Fruit fly (Drosophila melanogaster) whole organism, embryonic: Measurements from ENCODE around the gene CG12123.
A peak's percentile ranks its signal among the peaks of the same experiment; 100 is the strongest.

Source experiments
- Atf-2 ChIP-seq: fragments of 200-800 bp; sonication (Bioruptor generic); optimal IDR thresholded peaks from 2 replicates; lab custom pipeline; 2016; ENCODE audit warnings: missing biosample characterization, missing genetic modification characterization
- B-H1 ChIP-seq: fragments of 200-800 bp; sonication (Bioruptor generic); IDR thresholded peaks from 3 replicates; pipeline ENCODE4 v1.3.6; 2022; ENCODE audit warnings: missing biosample characterization, missing genetic modification characterization
- B-H2 ChIP-seq: fragments of 200-800 bp; sonication (Bioruptor generic); optimal IDR thresholded peaks from 2 replicates; lab custom pipeline; 2018; ENCODE audit warnings: missing biosample characterization, mild to moderate bottlenecking, missing genetic modification characterization
- Blimp-1 ChIP-seq: fragments of 200-800 bp; sonication (Bioruptor generic); optimal IDR thresholded peaks from 3 replicates; lab custom pipeline; 2018; ENCODE audit warnings: missing biosample characterization, missing genetic modification characterization, mild to moderate bottlenecking, moderate library complexity, missing genetic modification reagents
- BtbVII ChIP-seq: fragments of 200-800 bp; sonication (Bioruptor generic); optimal IDR thresholded peaks from 3 replicates; lab custom pipeline; 2017; ENCODE audit warnings: missing biosample characterization, mild to moderate bottlenecking, missing genetic modification characterization
- CG10543 ChIP-seq: fragments of 200-800 bp; sonication (Bioruptor generic); optimal IDR thresholded peaks from 3 replicates; lab custom pipeline; 2017; ENCODE audit warnings: missing biosample characterization, mild to moderate bottlenecking, missing genetic modification characterization, moderate library complexity
- CG11085 ChIP-seq: fragments of 200-800 bp; sonication (Bioruptor generic); IDR thresholded peaks from 2 replicates; pipeline ENCODE4 v1.3.6; 2022; ENCODE audit warnings: missing biosample characterization, missing genetic modification characterization
- CG11398 ChIP-seq: fragments of 200-800 bp; sonication (Bioruptor generic); optimal IDR thresholded peaks from 2 replicates; lab custom pipeline; 2016; ENCODE audit warnings: missing biosample characterization, missing genetic modification characterization
- CG12391 ChIP-seq: fragments of 200-800 bp; sonication (Bioruptor generic); optimal IDR thresholded peaks from 3 replicates; lab custom pipeline; 2018; ENCODE audit warnings: missing biosample characterization, mild to moderate bottlenecking, missing genetic modification characterization, moderate library complexity
- CG14050 ChIP-seq: fragments of 200-800 bp; sonication (Bioruptor generic); IDR thresholded peaks from 3 replicates; pipeline ENCODE4 v1.3.6; 2022; ENCODE audit warnings: missing biosample characterization, missing genetic modification characterization
- CG1603 ChIP-seq: fragments of 200-800 bp; sonication (Bioruptor generic); optimal IDR thresholded peaks from 2 replicates; lab custom pipeline; 2019; ENCODE audit warnings: missing biosample characterization, mild to moderate bottlenecking, missing genetic modification characterization, moderate library complexity
- CG18764 ChIP-seq: fragments of 200-800 bp; sonication (Bioruptor generic); optimal IDR thresholded peaks from 3 replicates; lab custom pipeline; 2016; ENCODE audit warnings: missing biosample characterization, missing genetic modification characterization
- CG2120 ChIP-seq: fragments of 200-800 bp; sonication (Bioruptor generic); optimal IDR thresholded peaks from 3 replicates; lab custom pipeline; 2016; ENCODE audit warnings: missing biosample characterization, missing genetic modification characterization
- CG31224 ChIP-seq: fragments of 200-800 bp; sonication (Bioruptor generic); IDR thresholded peaks from 2 replicates; pipeline ENCODE4 v1.3.6; 2022; ENCODE audit warnings: missing biosample characterization, missing genetic modification characterization
- CG34224 ChIP-seq: fragments of 200-800 bp; sonication (Bioruptor generic); IDR thresholded peaks from 3 replicates; pipeline ENCODE4 v1.3.6; 2022; ENCODE audit warnings: missing biosample characterization, missing genetic modification characterization; ENCODE audit not compliant: partially characterized antibody
- CG3726 ChIP-seq: fragments of 200-800 bp; sonication (Bioruptor generic); IDR thresholded peaks from 3 replicates; pipeline ENCODE4, ENCODE4 v1.3.6; 2022; ENCODE audit warnings: missing biosample characterization, missing genetic modification characterization
- CG4404 ChIP-seq: fragments of 200-800 bp; sonication (Bioruptor generic); IDR thresholded peaks from 2 replicates; pipeline ENCODE4 v1.3.6; 2022; ENCODE audit warnings: missing biosample characterization, missing genetic modification characterization
- CG4424 ChIP-seq: fragments of 200-800 bp; sonication (Bioruptor generic); optimal IDR thresholded peaks from 3 replicates; lab custom pipeline; 2016; ENCODE audit warnings: missing biosample characterization, missing genetic modification characterization
- CG4730 ChIP-seq: fragments of 200-800 bp; sonication (Bioruptor generic); IDR thresholded peaks from 2 replicates; pipeline ENCODE4 v1.3.6; 2022; ENCODE audit warnings: missing biosample characterization, missing genetic modification characterization
- CG5180 ChIP-seq: fragments of 200-800 bp; sonication (Bioruptor generic); optimal IDR thresholded peaks from 3 replicates; lab custom pipeline; 2017; ENCODE audit warnings: missing biosample characterization, missing genetic modification characterization, mild to moderate bottlenecking, moderate library complexity, missing genetic modification reagents
- CG5245 ChIP-seq: fragments of 200-800 bp; sonication (Bioruptor generic); optimal IDR thresholded peaks from 3 replicates; lab custom pipeline; 2016; ENCODE audit warnings: missing biosample characterization, missing genetic modification characterization
- CG7745 ChIP-seq: fragments of 200-800 bp; sonication (Bioruptor generic); optimal IDR thresholded peaks from 2 replicates; lab custom pipeline; 2018; ENCODE audit warnings: missing biosample characterization, mild to moderate bottlenecking, missing genetic modification characterization, moderate library complexity
- CTCF ChIP-seq: fragments of 200-800 bp; sonication (Bioruptor generic); optimal IDR thresholded peaks from 2 replicates; lab custom pipeline; 2017; ENCODE audit warnings: missing biosample characterization, mild to moderate bottlenecking, missing genetic modification characterization, moderate library complexity
- CkIIα-i1 ChIP-seq: fragments of 200-800 bp; sonication (Bioruptor generic); IDR thresholded peaks from 2 replicates; pipeline ENCODE4 v1.3.6; 2022; ENCODE audit warnings: missing biosample characterization, missing genetic modification characterization
- Fer1 ChIP-seq: fragments of 200-800 bp; sonication (Bioruptor generic); optimal IDR thresholded peaks from 2 replicates; lab custom pipeline; 2017; ENCODE audit warnings: missing biosample characterization, mild to moderate bottlenecking, missing genetic modification characterization
- Fer2 ChIP-seq: fragments of 200-800 bp; sonication (Bioruptor generic); optimal IDR thresholded peaks from 2 replicates; lab custom pipeline; 2018; ENCODE audit warnings: missing biosample characterization, mild to moderate bottlenecking, missing genetic modification characterization, moderate library complexity
- NFAT ChIP-seq: fragments of 200-800 bp; sonication (Bioruptor generic); IDR thresholded peaks from 2 replicates; pipeline ENCODE4 v1.3.6; 2022; ENCODE audit warnings: missing biosample characterization, missing genetic modification characterization
- Rfx ChIP-seq: fragments of 200-800 bp; sonication (Bioruptor generic); IDR thresholded peaks from 2 replicates; pipeline ENCODE4 v1.3.6; 2022; ENCODE audit warnings: missing biosample characterization, missing genetic modification characterization
- Scr ChIP-seq: fragments of 200-800 bp; sonication (Bioruptor generic); IDR thresholded peaks from 2 replicates; pipeline ENCODE4 v1.3.6; 2022; ENCODE audit warnings: missing biosample characterization, missing genetic modification characterization; ENCODE audit not compliant: partially characterized antibody
- Side ChIP-seq: fragments of 200-800 bp; sonication (Bioruptor generic); optimal IDR thresholded peaks from 2 replicates; lab custom pipeline; 2016; ENCODE audit warnings: missing biosample characterization, missing genetic modification characterization
- Ssrp ChIP-seq: fragments of 200-800 bp; sonication (Bioruptor generic); optimal IDR thresholded peaks from 2 replicates; lab custom pipeline; 2018; ENCODE audit warnings: missing biosample characterization, mild to moderate bottlenecking, missing genetic modification characterization, moderate library complexity
- Xbp1 ChIP-seq: fragments of 200-800 bp; sonication (Bioruptor generic); optimal IDR thresholded peaks from 3 replicates; lab custom pipeline; 2016; ENCODE audit warnings: missing biosample characterization, mild to moderate bottlenecking, missing genetic modification characterization
- ash1 ChIP-seq: fragments of 200-800 bp; sonication (Bioruptor generic); optimal IDR thresholded peaks from 2 replicates; lab custom pipeline; 2018; ENCODE audit warnings: missing biosample characterization, mild to moderate bottlenecking, missing genetic modification characterization
- bcd ChIP-seq: fragments of 200-800 bp; sonication (Bioruptor generic); optimal IDR thresholded peaks from 2 replicates; lab custom pipeline; 2017; ENCODE audit warnings: missing biosample characterization, mild to moderate bottlenecking, missing genetic modification characterization
- cad ChIP-seq: fragments of >200 bp; optimal IDR thresholded peaks from 2 replicates; lab custom pipeline; 2017; ENCODE audit warnings: missing biosample characterization, missing genetic modification characterization
- crol ChIP-seq: fragments of 200-800 bp; sonication (Bioruptor generic); IDR thresholded peaks from 2 replicates; pipeline ENCODE4 v1.3.6; 2022; ENCODE audit warnings: missing biosample characterization, missing genetic modification characterization
- dimm ChIP-seq: fragments of 200-800 bp; sonication (Bioruptor generic); IDR thresholded peaks from 2 replicates; pipeline ENCODE4 v1.3.6; 2022; ENCODE audit warnings: missing biosample characterization, missing genetic modification characterization
- her ChIP-seq: fragments of 200-800 bp; sonication (Bioruptor generic); optimal IDR thresholded peaks from 2 replicates; lab custom pipeline; 2016; ENCODE audit warnings: missing biosample characterization, missing genetic modification characterization
- hkb ChIP-seq, 2 experiments: fragments of 200-800 bp in 1 of 2; fragments of >200 bp in 1 of 2; sonication (Bioruptor generic) in 1 of 2; IDR thresholded peaks in 1 of 2; optimal IDR thresholded peaks in 1 of 2; 2 replicates each; pipeline versions ENCODE4 v1.3.6 to Lab custom; 2017 to 2022; ENCODE audit warnings: missing biosample characterization in 1 of 2, missing genetic modification characterization in 1 of 2
- insv ChIP-seq, 2 experiments: fragments of 200-800 bp; sonication (Bioruptor generic); optimal IDR thresholded peaks; 3 replicates each; lab custom pipeline; 2016 to 2018; ENCODE audit warnings: missing biosample characterization in 2 of 2, missing genetic modification characterization in 2 of 2
- nerfin-2 ChIP-seq: fragments of 200-800 bp; sonication (Bioruptor generic); IDR thresholded peaks from 2 replicates; pipeline ENCODE4 v1.3.6; 2022; ENCODE audit warnings: missing biosample characterization, missing genetic modification characterization; ENCODE audit not compliant: partially characterized antibody
- pnt ChIP-seq: fragments of 200-800 bp; sonication (Bioruptor generic); optimal IDR thresholded peaks from 3 replicates; lab custom pipeline; 2016; ENCODE audit warnings: missing biosample characterization, missing genetic modification characterization
- prd ChIP-seq, 3 experiments: fragments of >200 bp in 2 of 3; fragments of 200-800 bp in 1 of 3; sonication (Bioruptor generic) in 1 of 3; optimal IDR thresholded peaks in 2 of 3; IDR thresholded peaks in 1 of 3; 2 replicates in 2 of 3; 3 replicates in 1 of 3; pipeline versions ENCODE4 v1.3.6 to Lab custom; 2017 to 2022; ENCODE audit warnings: missing biosample characterization in 1 of 3, missing genetic modification characterization in 1 of 3
- shn ChIP-seq: fragments of 200-800 bp; sonication (Bioruptor generic); optimal IDR thresholded peaks from 3 replicates; lab custom pipeline; 2016; ENCODE audit warnings: missing biosample characterization, missing genetic modification characterization
- slou ChIP-seq: fragments of 200-800 bp; sonication (Bioruptor generic); optimal IDR thresholded peaks from 3 replicates; lab custom pipeline; 2016; ENCODE audit warnings: missing biosample characterization, missing genetic modification characterization
- slp2 ChIP-seq: fragments of 200-800 bp; sonication (Bioruptor generic); optimal IDR thresholded peaks from 2 replicates; lab custom pipeline; 2016; ENCODE audit warnings: missing biosample characterization, missing genetic modification characterization
- tll ChIP-seq, 2 experiments: fragments of 200-800 bp in 1 of 2; fragments of >200 bp in 1 of 2; sonication (Bioruptor generic) in 1 of 2; optimal IDR thresholded peaks; 2 replicates each; lab custom pipeline; 2017 to 2019; ENCODE audit warnings: missing biosample characterization in 2 of 2, missing genetic modification characterization in 2 of 2, mild to moderate bottlenecking in 1 of 2, moderate library complexity in 1 of 2
- ttk ChIP-seq: fragments of 200-800 bp; sonication (Bioruptor generic); IDR thresholded peaks from 2 replicates; pipeline ENCODE4 v2.1.2; 2022; ENCODE audit warnings: missing biosample characterization, missing genetic modification characterization
- z ChIP-seq: fragments of 200-800 bp; sonication (Bioruptor generic); IDR thresholded peaks from 3 replicates; pipeline ENCODE4 v1.3.6; 2022; ENCODE audit warnings: missing biosample characterization, missing genetic modification characterization

Gene CG12123

dm6 chrX:8420772-8421448, 21.2 kb downstream of the CG12123 start (continued):
- TF ChIP-seq tll (GFP tag; optimal IDR thresholded peaks at IDR 0.05; lab: Kevin White, UChicago) (no peak), Scr (no peak), CG4424 (GFP tag; lab: Kevin White, UChicago) (no peak), shn (GFP tag; lab: Kevin White, UChicago) (no peak), insv (GFP tag; optimal IDR thresholded peaks at IDR 0.05; lab: Kevin White, UChicago) (no peak), Fer1 (peak; percentile 25), CG10543 (GFP tag; lab: Kevin White, UChicago) (no peak), CG5245 (GFP tag; lab: Kevin White, UChicago) (no peak), CG2120 (GFP tag; lab: Kevin White, UChicago) (peak; percentile 30), CG11398 (no peak), Xbp1 (GFP tag; lab: Kevin White, UChicago) (no peak), CG31224 (no peak), B-H2 (no peak), CG5180 (GFP tag; lab: Kevin White, UChicago) (peak; percentile 19), CG4730 (no peak), her (GFP tag; lab: Kevin White, UChicago) (peak; percentile 46), Atf-2 (GFP tag; lab: Kevin White, UChicago) (no peak), CG11085 (GFP tag; lab: Robert Waterston, UW) (no peak), CG12391 (tag; lab: Kevin White, UChicago) (no peak), CkIIα-i1 (GFP tag; lab: Robert Waterston, UW) (no peak), NFAT (GFP tag; lab: Robert Waterston, UW) (no peak), CG14050 (no peak), CG1603 (tag; lab: Kevin White, UChicago) (no peak), z (GFP tag; lab: Robert Waterston, UW) (0 out of 3 replicates have a peak, but pooled peaks have one; percentile 14), CG18764 (GFP tag; lab: Kevin White, UChicago) (no peak), nerfin-2 (GFP tag; lab: Robert Waterston, UW) (no peak), Rfx (no peak; the same call in 1 of the 2 replicates), ash1 (GFP tag; lab: Kevin White, UChicago) (no peak), slou (GFP tag; lab: Kevin White, UChicago) (no peak), ttk (GFP tag; lab: Robert Waterston, UW) (no peak), cad (GFP tag; lab: Kevin White, UChicago) (peak; percentile 44), dimm (GFP tag; lab: Robert Waterston, UW) (no peak), CTCF (GFP tag; lab: Kevin White, UChicago) (no peak), bcd (GFP tag; lab: Kevin White, UChicago) (no peak), CG7745 (tag; lab: Kevin White, UChicago) (no peak), hkb (optimal IDR thresholded peaks at IDR 0.05; lab: Kevin White, UChicago) (no peak), hkb (GFP tag; IDR thresholded peaks at IDR 0.05; lab: Robert Waterston, UW) (0 out of 2 replicates have a peak, but pooled peaks have one; percentile 30), B-H1 (GFP tag; lab: Robert Waterston, UW) (no peak), CG3726 (no peak), BtbVII (GFP tag; lab: Kevin White, UChicago) (peak; percentile 49), Fer2 (tag; lab: Kevin White, UChicago) (no peak), crol (GFP tag; lab: Robert Waterston, UW) (no peak), CG4404 (no peak), Blimp-1 (GFP tag; lab: Kevin White, UChicago) (peak; percentile 16), prd (optimal IDR thresholded peaks at IDR 0.05; lab: Kevin White, UChicago) (no peak), prd (GFP tag; IDR thresholded peaks at IDR 0.05; lab: Robert Waterston, UW) (no peak), Ssrp (tag; lab: Kevin White, UChicago) (no peak), slp2 (no peak), pnt (GFP tag; lab: Kevin White, UChicago) (no peak), CG34224 (peak; percentile 56; the same call in 2 of the 3 replicates), Side (no peak)
